Worm (Caenorhabditis elegans) whole organism, L2 larva: Measurements from ENCODE around the gene F39B3.3.
A peak's percentile ranks its signal among the peaks of the same experiment; 100 is the strongest.

Experiments used
- R02D3.7 ChIP-seq: fragments of 150-350 bp; optimal IDR thresholded peaks from 2 replicates; lab custom pipeline; 2014; ENCODE audit warnings: missing biosample characterization, missing genetic modification characterization
- alr-1 ChIP-seq: fragments of 150-350 bp; optimal IDR thresholded peaks from 2 replicates; lab custom pipeline; 2014; ENCODE audit warnings: missing biosample characterization, missing genetic modification characterization
- ama-1 ChIP-seq: fragments of 150-350 bp; optimal IDR thresholded peaks from 2 replicates; lab custom pipeline; 2018; ENCODE audit warnings: inconsistent platforms
- ceh-16 ChIP-seq: fragments of 150-350 bp; optimal IDR thresholded peaks from 2 replicates; lab custom pipeline; 2014; ENCODE audit warnings: missing biosample characterization, missing genetic modification characterization
- ceh-82 ChIP-seq: fragments of 150-350 bp; optimal IDR thresholded peaks from 2 replicates; lab custom pipeline; 2014; ENCODE audit warnings: missing biosample characterization, missing genetic modification characterization
- crh-2 ChIP-seq: sonication (generic microtip); optimal IDR thresholded peaks from 2 replicates; lab custom pipeline; 2017; ENCODE audit warnings: missing biosample characterization, missing genetic modification characterization
- dmd-4 ChIP-seq: sonication (generic microtip); optimal IDR thresholded peaks from 2 replicates; lab custom pipeline; 2017; ENCODE audit warnings: missing biosample characterization, missing genetic modification characterization
- egl-27 ChIP-seq: sonication (generic microtip); optimal IDR thresholded peaks from 3 replicates; lab custom pipeline; 2017; ENCODE audit warnings: missing biosample characterization, missing genetic modification reagents, missing genetic modification characterization
- elt-1 ChIP-seq: fragments of 150-350 bp; optimal IDR thresholded peaks from 2 replicates; lab custom pipeline; 2014; ENCODE audit warnings: missing biosample characterization, missing genetic modification characterization
- elt-3 ChIP-seq: sonication (generic microtip); optimal IDR thresholded peaks from 2 replicates; lab custom pipeline; 2017; ENCODE audit warnings: missing biosample characterization, missing genetic modification characterization
- fos-1 ChIP-seq: fragments of 150-350 bp; optimal IDR thresholded peaks from 2 replicates; lab custom pipeline; 2014; ENCODE audit warnings: missing biosample characterization, missing genetic modification characterization
- gmeb-1 ChIP-seq: fragments of 150-350 bp; optimal IDR thresholded peaks from 2 replicates; lab custom pipeline; 2014; ENCODE audit warnings: missing biosample characterization, missing genetic modification characterization
- lin-11 ChIP-seq: fragments of 150-350 bp; sonication (generic microtip); optimal IDR thresholded peaks from 2 replicates; lab custom pipeline; 2014; ENCODE audit warnings: missing biosample characterization, missing genetic modification characterization, inconsistent platforms, mixed read lengths
- lin-13 ChIP-seq: fragments of 150-350 bp; optimal IDR thresholded peaks from 2 replicates; lab custom pipeline; 2014; ENCODE audit warnings: missing biosample characterization, missing genetic modification reagents, missing genetic modification characterization
- lin-39 ChIP-seq: fragments of 150-350 bp; optimal IDR thresholded peaks from 2 replicates; lab custom pipeline; 2014; ENCODE audit warnings: missing biosample characterization, missing genetic modification reagents, missing genetic modification characterization
- lsy-2 ChIP-seq, 2 experiments: fragments of 150-350 bp in 1 of 2; sonication (generic microtip) in 1 of 2; optimal IDR thresholded peaks; 2 replicates each; lab custom pipeline; 2014 to 2017; ENCODE audit warnings: missing biosample characterization in 2 of 2, missing genetic modification characterization in 2 of 2
- mab-5 ChIP-seq: fragments of 150-350 bp; optimal IDR thresholded peaks from 2 replicates; lab custom pipeline; 2014; ENCODE audit warnings: missing biosample characterization, missing genetic modification characterization
- mbf-1 ChIP-seq: sonication (generic microtip); optimal IDR thresholded peaks from 2 replicates; lab custom pipeline; 2017; ENCODE audit warnings: missing biosample characterization, missing genetic modification characterization
- mdl-1 ChIP-seq, 2 experiments: fragments of 150-350 bp in 1 of 2; sonication (generic microtip) in 1 of 2; optimal IDR thresholded peaks; 2 replicates each; lab custom pipeline; 2017; ENCODE audit warnings: missing biosample characterization in 2 of 2, missing genetic modification characterization in 2 of 2
- nhr-11 ChIP-seq: fragments of 150-350 bp; optimal IDR thresholded peaks from 2 replicates; lab custom pipeline; 2014; ENCODE audit warnings: missing biosample characterization, missing genetic modification characterization
- nhr-21 ChIP-seq: fragments of 150-350 bp; optimal IDR thresholded peaks from 2 replicates; lab custom pipeline; 2014; ENCODE audit warnings: missing biosample characterization, missing genetic modification characterization
- nhr-23 ChIP-seq: fragments of 150-350 bp; optimal IDR thresholded peaks from 2 replicates; lab custom pipeline; 2014; ENCODE audit warnings: missing biosample characterization, missing genetic modification reagents, missing genetic modification characterization
- nhr-237 ChIP-seq: fragments of 150-350 bp; optimal IDR thresholded peaks from 2 replicates; lab custom pipeline; 2014; ENCODE audit warnings: missing biosample characterization, missing genetic modification characterization
- nhr-25 ChIP-seq: fragments of 150-350 bp; sonication (generic microtip); optimal IDR thresholded peaks from 3 replicates; lab custom pipeline; 2014; ENCODE audit warnings: missing biosample characterization, missing genetic modification characterization
- sma-3 ChIP-seq: sonication (generic microtip); optimal IDR thresholded peaks from 2 replicates; lab custom pipeline; 2016; ENCODE audit warnings: missing genetic modification reagents, missing genetic modification characterization, missing compliant biosample characterization
- sma-9 ChIP-seq, 2 experiments: fragments of 150-350 bp in 1 of 2; sonication (generic microtip) in 1 of 2; optimal IDR thresholded peaks; 2 replicates each; lab custom pipeline; 2014 to 2016; ENCODE audit warnings: missing genetic modification characterization in 2 of 2, mild to moderate bottlenecking in 1 of 2, missing biosample characterization in 1 of 2, missing compliant biosample characterization in 1 of 2, missing genetic modification reagents in 1 of 2, moderate library complexity in 1 of 2
- unc-55 ChIP-seq: fragments of 150-350 bp; sonication (generic microtip); optimal IDR thresholded peaks from 3 replicates; lab custom pipeline; 2014; ENCODE audit warnings: missing biosample characterization, missing genetic modification reagents, missing genetic modification characterization
- zag-1 ChIP-seq: fragments of 150-350 bp; optimal IDR thresholded peaks from 2 replicates; lab custom pipeline; 2014; ENCODE audit warnings: missing biosample characterization, missing genetic modification characterization
- ztf-4 ChIP-seq: fragments of 150-350 bp; optimal IDR thresholded peaks from 2 replicates; lab custom pipeline; 2014; ENCODE audit warnings: missing biosample characterization, missing genetic modification characterization

The F39B3.3 gene

DNA sequence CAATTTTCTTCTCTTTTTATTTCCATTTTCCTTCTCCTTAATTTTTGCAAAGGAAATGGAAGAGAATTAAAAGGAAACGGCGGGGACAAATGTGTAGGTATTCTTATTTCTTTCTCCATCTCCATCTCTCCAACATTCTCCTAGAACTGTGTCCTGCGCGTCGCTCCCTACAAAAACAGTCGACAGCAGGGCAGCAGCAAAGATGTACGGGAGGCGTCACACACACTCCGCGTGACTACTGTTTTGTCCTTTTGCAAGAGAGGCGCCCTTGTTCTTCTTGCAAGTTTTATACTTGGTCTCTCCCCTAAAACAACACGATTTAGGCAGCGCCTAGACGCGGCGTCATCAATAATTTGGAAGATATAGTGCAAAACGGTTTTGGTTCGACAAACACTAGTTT, 38.9 kb downstream of the F39B3.3 start:
- no peak for TF ChIP-seq dmd-4 (tag; lab: Kevin White, UChicago)
- TF ChIP-seq ceh-16 (tag; lab: Kevin White, UChicago): peak; percentile 17
- TF ChIP-seq sma-9 (GFP tag; optimal IDR thresholded peaks at IDR 0.05; lab: Kevin White, UChicago): peak; percentile 21
- no peak for TF ChIP-seq sma-9 (tag; optimal IDR thresholded peaks at IDR 0.05; lab: Kevin White, UChicago)
- TF ChIP-seq nhr-11 (tag; lab: Kevin White, UChicago): no peak
- TF ChIP-seq lin-11: no peak
- no peak for TF ChIP-seq lin-13
- peak; percentile 21 for TF ChIP-seq fos-1 (tag; lab: Kevin White, UChicago)
- TF ChIP-seq elt-3 (tag; lab: Kevin White, UChicago): no peak
- TF ChIP-seq nhr-25: peak; percentile 62
- TF ChIP-seq sma-3 (GFP tag; lab: Kevin White, UChicago): peak; percentile 56
- peak; percentile 28 to 46 for TF ChIP-seq mdl-1 (tag; optimal IDR thresholded peaks at IDR 0.05; lab: Kevin White, UChicago)
- peak; percentile 54 for TF ChIP-seq nhr-21 (tag; lab: Kevin White, UChicago)

DNA sequence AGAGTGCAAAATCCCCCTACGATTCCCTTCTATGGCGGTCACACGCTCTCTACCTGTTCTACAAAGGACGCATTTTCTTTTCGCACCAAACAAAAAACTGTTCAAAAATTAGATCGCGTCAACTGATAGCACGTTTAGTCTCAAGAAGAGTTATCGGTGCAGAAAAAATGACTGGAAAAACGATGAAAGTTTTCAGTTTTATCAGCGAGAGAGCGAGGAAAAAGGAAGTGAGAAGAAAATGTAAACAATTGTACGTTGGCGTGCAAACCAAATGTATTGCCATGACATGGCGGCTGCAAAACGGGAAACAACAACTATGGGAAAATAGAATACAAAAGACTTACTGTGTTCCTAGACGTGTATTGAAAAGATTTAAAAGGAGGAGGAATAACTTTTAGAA, 41.3 kb downstream of the F39B3.3 start:
- TF ChIP-seq R02D3.7 (tag; lab: Kevin White, UChicago): no peak
- no peak for TF ChIP-seq sma-3 (GFP tag; lab: Kevin White, UChicago)
- no peak for TF ChIP-seq elt-1
- no peak for TF ChIP-seq ztf-4
- no peak for TF ChIP-seq ceh-82 (tag; lab: Kevin White, UChicago)
- no peak for TF ChIP-seq alr-1
- TF ChIP-seq gmeb-1: no peak
- peak; percentile 39 for TF ChIP-seq fos-1 (tag; lab: Kevin White, UChicago)

DNA sequence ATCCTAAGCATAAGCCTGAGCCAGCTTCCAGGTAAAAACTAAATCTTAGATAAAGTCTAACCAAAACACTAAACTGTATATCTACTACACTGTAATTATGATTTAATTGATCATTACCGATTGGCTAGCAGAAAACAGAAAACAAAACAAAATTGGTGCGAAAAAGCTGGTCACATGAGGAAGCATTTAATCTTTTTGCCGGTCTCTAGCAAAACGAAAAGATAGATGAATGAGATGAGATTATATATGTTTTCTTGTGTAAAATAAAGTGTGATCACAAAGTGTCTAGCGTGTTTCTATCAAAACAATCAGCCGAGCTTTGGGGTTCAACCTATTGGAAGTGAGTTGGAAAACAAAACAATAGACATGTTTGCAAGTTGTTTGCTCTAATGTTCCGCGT, 44.0 kb downstream of the F39B3.3 start:
- peak; percentile 26 for TF ChIP-seq unc-55 (GFP tag; lab: Kevin White, UChicago)
- TF ChIP-seq sma-9 (GFP tag; optimal IDR thresholded peaks at IDR 0.05; lab: Kevin White, UChicago): peak; percentile 16
- no peak for TF ChIP-seq sma-9 (tag; optimal IDR thresholded peaks at IDR 0.05; lab: Kevin White, UChicago)
- TF ChIP-seq alr-1: no peak
- TF ChIP-seq ama-1 (lab: Kevin White, UChicago): no peak
- no peak for TF ChIP-seq lin-11
- no peak for TF ChIP-seq egl-27
- TF ChIP-seq lin-39 (tag; lab: Kevin White, UChicago): no peak
- TF ChIP-seq lin-13: no peak
- no peak for TF ChIP-seq fos-1 (tag; lab: Kevin White, UChicago)
- no peak for TF ChIP-seq nhr-23 (tag; lab: Kevin White, UChicago)
- no peak for TF ChIP-seq mab-5 (tag; lab: Kevin White, UChicago)
- peak in 1 of 2 experiments; percentile 16 for TF ChIP-seq lsy-2 (tag; optimal IDR thresholded peaks at IDR 0.05; lab: Kevin White, UChicago)
- no peak for TF ChIP-seq elt-1
- TF ChIP-seq zag-1 (tag; lab: Kevin White, UChicago): no peak
- TF ChIP-seq nhr-237: no peak
- TF ChIP-seq, all 48 proteins: peak for 3

DNA sequence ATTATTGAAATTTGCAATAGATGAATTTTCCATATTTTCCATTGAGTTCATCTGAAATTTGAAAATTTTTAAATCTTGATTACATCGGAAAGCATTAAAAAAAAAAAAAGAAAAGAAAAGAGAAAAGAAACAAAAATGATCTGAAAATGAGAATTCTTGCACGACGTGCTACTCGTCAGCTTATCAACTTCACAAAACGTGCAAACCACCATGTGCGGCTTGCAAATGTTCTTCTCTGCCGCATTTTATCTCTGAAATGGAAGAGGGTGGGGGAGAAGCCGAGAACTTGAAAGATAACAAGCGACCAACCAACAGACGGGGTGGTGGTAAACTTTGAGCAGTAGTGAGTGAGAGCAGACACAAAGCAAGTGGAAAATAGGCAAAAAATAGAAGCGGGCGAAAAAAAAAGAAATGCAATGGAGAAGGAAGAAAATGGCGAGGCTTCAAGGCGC, 44.9 kb downstream of the F39B3.3 start, which contains the start of gene F31A3.3:
TSS of gene F31A3.3 (minus strand) at position 51 of the 452 bp plus-strand sequence.
- peak; percentile 34 for TF ChIP-seq gmeb-1
- peak; percentile 5 for TF ChIP-seq crh-2 (tag; lab: Kevin White, UChicago)
- peak; percentile 61 for TF ChIP-seq fos-1 (tag; lab: Kevin White, UChicago)
- peak; percentile 67 for TF ChIP-seq sma-9 (GFP tag; optimal IDR thresholded peaks at IDR 0.05; lab: Kevin White, UChicago)
- no peak for TF ChIP-seq sma-9 (tag; optimal IDR thresholded peaks at IDR 0.05; lab: Kevin White, UChicago)
- TF ChIP-seq nhr-25: no peak
- no peak for TF ChIP-seq R02D3.7 (tag; lab: Kevin White, UChicago)
- TF ChIP-seq mbf-1 (tag; lab: Kevin White, UChicago): no peak
